Fruit fly (Drosophila melanogaster): ENCODE results near the gene CG13806.

dm6 chr3L:2248335-2248734 is 17.9 kb upstream of the CG13806 start, which contains the start of gene CG32305:
- TF ChIP-seq insv (optimal IDR thresholded peaks at IDR 0.05) (no peak), psq (optimal IDR thresholded peaks at IDR 0.05) (no peak), h (optimal IDR thresholded peaks at IDR 0.05) (no peak), Sin3A (optimal IDR thresholded peaks at IDR 0.05) (no peak), Myc (optimal IDR thresholded peaks at IDR 0.05) (no peak), ttk (optimal IDR thresholded peaks at IDR 0.05) (no peak)

Data from Kc167 (cell line).